Fruit fly (Drosophila melanogaster): Measurements from ENCODE around the gene CtsL4.
A peak's percentile ranks its signal among the peaks of the same experiment; 100 is the strongest.

CtsL4 gene

DNA sequence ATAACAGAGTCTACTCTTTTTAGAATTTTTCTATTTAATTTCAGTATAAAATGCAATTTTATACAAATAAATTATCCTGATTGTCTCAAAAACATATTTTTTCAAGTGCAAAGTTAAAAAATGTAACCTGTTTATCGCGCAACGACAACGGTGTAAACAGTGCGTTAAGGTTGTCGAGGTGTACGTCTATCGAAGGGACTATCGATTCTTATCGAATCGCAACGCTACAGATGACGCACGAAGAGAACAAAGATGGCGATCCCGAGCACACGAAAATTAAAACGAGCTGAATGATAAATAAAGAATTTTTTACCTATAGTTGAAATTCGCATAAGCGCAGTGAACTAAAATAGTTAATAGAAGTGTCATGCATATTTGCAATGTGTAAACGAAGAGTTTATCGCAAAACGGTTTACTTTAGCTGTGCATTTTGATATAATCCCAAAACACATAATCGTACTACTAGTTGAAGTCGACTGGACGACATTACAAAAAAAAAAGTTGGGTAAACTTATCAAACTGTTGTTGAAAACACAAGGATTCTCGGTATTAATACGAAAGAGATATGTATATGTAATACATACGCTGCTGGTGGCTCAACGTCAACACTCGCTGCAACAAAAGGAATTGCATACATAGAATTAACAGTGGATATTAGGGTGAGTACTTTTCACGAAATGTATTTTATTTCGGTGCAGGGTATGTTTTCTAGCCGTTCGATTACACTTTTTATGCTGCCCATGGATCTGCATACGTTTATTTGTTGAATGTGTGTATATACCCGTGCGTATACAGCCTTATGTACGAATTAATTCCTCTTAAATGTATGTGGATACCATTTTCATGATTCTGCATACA lies 31.7 kb upstream of the CtsL4 start, which contains the start of gene da (continued):
- TF ChIP-seq CTCF (GFP tag; optimal IDR thresholded peaks at IDR 0.05): no peak
- TF ChIP-seq eve (GFP tag; optimal IDR thresholded peaks at IDR 0.05): peak in 1 of 2 experiments; percentile 76
- TF ChIP-seq CG7987 (GFP tag; optimal IDR thresholded peaks at IDR 0.05): peak; percentile 45
- no peak for TF ChIP-seq gsb (GFP tag; IDR thresholded peaks at IDR 0.05)
- TF ChIP-seq nom (GFP tag; optimal IDR thresholded peaks at IDR 0.05): peak; percentile 15
- TF ChIP-seq fru (optimal IDR thresholded peaks at IDR 0.05): no peak
- 0 out of 2 replicates have a peak, but pooled peaks have one; percentile 17 for TF ChIP-seq ranshi (GFP tag; IDR thresholded peaks at IDR 0.05)
- peak; percentile 55 for TF ChIP-seq CG7786 (GFP tag; optimal IDR thresholded peaks at IDR 0.05)
- TF ChIP-seq NC2β (GFP tag; optimal IDR thresholded peaks at IDR 0.05): peak; percentile 63
- TF ChIP-seq MESR4 (GFP tag; optimal IDR thresholded peaks at IDR 0.05): peak; percentile 91
- TF ChIP-seq CG12236 (GFP tag; optimal IDR thresholded peaks at IDR 0.05): peak; percentile 48
- TF ChIP-seq corto (GFP tag; optimal IDR thresholded peaks at IDR 0.05): no peak
- TF ChIP-seq seq (GFP tag; IDR thresholded peaks at IDR 0.05): no peak; the same call in 1 of the 2 replicates
- TF ChIP-seq ci (GFP tag; IDR thresholded peaks at IDR 0.05): peak; percentile 81; the same call in 2 of the 3 replicates
- TF ChIP-seq slp2 (GFP tag; optimal IDR thresholded peaks at IDR 0.05): peak; percentile 36
- peak; percentile 73 for TF ChIP-seq CoRest (tag; optimal IDR thresholded peaks at IDR 0.05)
- TF ChIP-seq otp (GFP tag; IDR thresholded peaks at IDR 0.05): no peak; the same call in 2 of the 3 replicates
- no peak for TF ChIP-seq exex (tag; optimal IDR thresholded peaks at IDR 0.05)
- TF ChIP-seq repo (GFP tag; optimal IDR thresholded peaks at IDR 0.05): no peak
- TF ChIP-seq H15 (GFP tag; IDR thresholded peaks at IDR 0.05): 0 out of 3 replicates have a peak, but pooled peaks have one; percentile 13
- no peak for TF ChIP-seq ara (GFP tag; IDR thresholded peaks at IDR 0.05)
- peak; percentile 51 for TF ChIP-seq Sox100B (GFP tag; optimal IDR thresholded peaks at IDR 0.05)
- TF ChIP-seq CHES-1-like (GFP tag; optimal IDR thresholded peaks at IDR 0.05): peak; percentile 60
- TF ChIP-seq Dll (GFP tag; IDR thresholded peaks at IDR 0.05; ENCODE audit: partially characterized antibody): peak; percentile 46; the same call in 2 of the 4 replicates
- TF ChIP-seq jing (GFP tag; optimal IDR thresholded peaks at IDR 0.05): no peak
- no peak for TF ChIP-seq luna (GFP tag; optimal IDR thresholded peaks at IDR 0.05)
- TF ChIP-seq gce (GFP tag; IDR thresholded peaks at IDR 0.05): no peak; the same call in 2 of the 3 replicates
- TF ChIP-seq CG14965 (GFP tag; optimal IDR thresholded peaks at IDR 0.05; ENCODE audit: borderline replicate concordance): no peak
- TF ChIP-seq CG3838 (GFP tag; optimal IDR thresholded peaks at IDR 0.05): no peak
- TF ChIP-seq nmo (GFP tag; optimal IDR thresholded peaks at IDR 0.05): peak; percentile 73
- 0 out of 2 replicates have a peak, but pooled peaks have one; percentile 19 for TF ChIP-seq ttk (GFP tag; IDR thresholded peaks at IDR 0.05)
- peak; percentile 77 for TF ChIP-seq CG30403 (GFP tag; optimal IDR thresholded peaks at IDR 0.05)
- TF ChIP-seq Lpt (GFP tag; optimal IDR thresholded peaks at IDR 0.05): no peak
- no peak for TF ChIP-seq sima (GFP tag; optimal IDR thresholded peaks at IDR 0.05)
- TF ChIP-seq twi (tag; optimal IDR thresholded peaks at IDR 0.05): peak; percentile 43
- peak; percentile 6 for TF ChIP-seq ash1 (GFP tag; optimal IDR thresholded peaks at IDR 0.05)
- peak; percentile 63 for TF ChIP-seq Hmr (GFP tag; optimal IDR thresholded peaks at IDR 0.05)
- TF ChIP-seq org-1 (GFP tag; optimal IDR thresholded peaks at IDR 0.05): no peak
- TF ChIP-seq gsb-n (tag; optimal IDR thresholded peaks at IDR 0.05): peak; percentile 31
- TF ChIP-seq Abd-B (GFP tag; optimal IDR thresholded peaks at IDR 0.05): no peak
- no peak for TF ChIP-seq sqz (GFP tag; optimal IDR thresholded peaks at IDR 0.05)
- no peak for TF ChIP-seq D (optimal IDR thresholded peaks at IDR 0.05)
- TF ChIP-seq D (GFP tag; optimal IDR thresholded peaks at IDR 0.05): no peak
- no peak for TF ChIP-seq z (GFP tag; IDR thresholded peaks at IDR 0.05)
- TF ChIP-seq ab (GFP tag; optimal IDR thresholded peaks at IDR 0.05): no peak
- peak; percentile 99 for TF ChIP-seq CG2116 (GFP tag; optimal IDR thresholded peaks at IDR 0.05)
- TF ChIP-seq CG32772 (GFP tag; IDR thresholded peaks at IDR 0.05): no peak; the same call in 1 of the 2 replicates
- peak; percentile 40; the same call in 1 of the 2 replicates for TF ChIP-seq CG31224 (GFP tag; IDR thresholded peaks at IDR 0.05)
- no peak for TF ChIP-seq NK7.1 (GFP tag; optimal IDR thresholded peaks at IDR 0.05)
- TF ChIP-seq slbo (GFP tag; IDR thresholded peaks at IDR 0.05): peak; percentile 74
